Worm (Caenorhabditis elegans) whole organism, young adult: Measurements from ENCODE around the gene F38E1.3.
A peak's percentile ranks its signal among the peaks of the same experiment; 100 is the strongest.

Source experiments
- B0336.3 ChIP-seq: fragments of 200-800 bp; sonication (Bioruptor generic); IDR thresholded peaks from 2 replicates; pipeline ENCODE4 v1.3.6; 2022; ENCODE audit warnings: missing genetic modification characterization, missing compliant biosample characterization
- D2030.7 ChIP-seq: fragments of 200-800 bp; sonication (Bioruptor generic); IDR thresholded peaks from 2 replicates; pipeline ENCODE4 v1.3.6; 2022; ENCODE audit warnings: missing genetic modification reagents, missing genetic modification characterization, missing compliant biosample characterization
- F33H1.4 ChIP-seq: fragments of 200-800 bp; sonication (Bioruptor generic); IDR thresholded peaks from 2 replicates; pipeline ENCODE4 v1.3.6; 2022; ENCODE audit warnings: missing genetic modification reagents, missing genetic modification characterization, missing compliant biosample characterization
- F39B2.1 ChIP-seq: fragments of 200-800 bp; sonication (Bioruptor generic); IDR thresholded peaks from 2 replicates; pipeline ENCODE4 v1.3.6; 2022; ENCODE audit warnings: missing genetic modification reagents, missing genetic modification characterization, missing compliant biosample characterization
- F52B5.7 ChIP-seq: sonication (generic microtip); optimal IDR thresholded peaks from 2 replicates; lab custom pipeline; 2016; ENCODE audit warnings: mild to moderate bottlenecking, missing genetic modification characterization, missing compliant biosample characterization
- F57A8.1 ChIP-seq: fragments of 200-800 bp; sonication (Bioruptor generic); optimal IDR thresholded peaks from 2 replicates; lab custom pipeline; 2018; ENCODE audit warnings: mild to moderate bottlenecking, missing genetic modification characterization, moderate library complexity, missing compliant biosample characterization
- Y67H2A.10 ChIP-seq: fragments of 200-800 bp; sonication (Bioruptor generic); conservative IDR thresholded peaks from 2 replicates; pipeline ENCODE4 v1.3.6; 2022; ENCODE audit warnings: missing genetic modification reagents, missing genetic modification characterization, missing compliant biosample characterization
- atf-7 ChIP-seq: sonication (generic microtip); optimal IDR thresholded peaks from 2 replicates; lab custom pipeline; 2017; ENCODE audit warnings: mild to moderate bottlenecking, missing genetic modification characterization, missing compliant biosample characterization
- bed-2 ChIP-seq: fragments of 200-800 bp; sonication (Bioruptor generic); IDR thresholded peaks from 2 replicates; pipeline ENCODE4 v1.3.6; 2022; ENCODE audit warnings: missing genetic modification reagents, missing genetic modification characterization, missing compliant biosample characterization
- ceh-40 ChIP-seq: fragments of 200-800 bp; sonication (Bioruptor generic); IDR thresholded peaks from 2 replicates; pipeline ENCODE4 v1.3.6; 2022; ENCODE audit warnings: missing genetic modification characterization, missing compliant biosample characterization
- ceh-79 ChIP-seq: sonication (generic microtip); optimal IDR thresholded peaks from 2 replicates; lab custom pipeline; 2017; ENCODE audit warnings: mild to moderate bottlenecking, missing genetic modification characterization, missing compliant biosample characterization
- efl-1 ChIP-seq: fragments of 150-350 bp; optimal IDR thresholded peaks from 2 replicates; lab custom pipeline; 2014; ENCODE audit warnings: missing biosample characterization, missing genetic modification reagents, missing genetic modification characterization
- egl-44 ChIP-seq: fragments of 200-800 bp; sonication (Bioruptor generic); IDR thresholded peaks from 2 replicates; pipeline ENCODE4 v1.3.6; 2022; ENCODE audit warnings: missing genetic modification reagents, missing genetic modification characterization, missing compliant biosample characterization
- hrde-1 ChIP-seq: sonication (generic microtip); optimal IDR thresholded peaks from 2 replicates; lab custom pipeline; 2016; ENCODE audit warnings: missing genetic modification characterization, mild to moderate bottlenecking, missing compliant biosample characterization, moderate library complexity, missing genotype, missing genetic modification reagents, borderline replicate concordance
- hsf-1 ChIP-seq: fragments of 200-800 bp; sonication (Bioruptor generic); IDR thresholded peaks from 2 replicates; pipeline ENCODE4 v1.3.6; 2022; ENCODE audit warnings: missing genetic modification reagents, missing genetic modification characterization, missing compliant biosample characterization
- let-607 ChIP-seq, 2 experiments: fragments of 200-800 bp in 1 of 2; sonication (Bioruptor generic) in 1 of 2; sonication (generic microtip) in 1 of 2; optimal IDR thresholded peaks; 2 replicates each; lab custom pipeline; 2016 to 2018; ENCODE audit warnings: mild to moderate bottlenecking in 2 of 2, missing compliant biosample characterization in 2 of 2, missing genetic modification characterization in 2 of 2, moderate library complexity in 2 of 2, missing genotype in 1 of 2
- lin-54 ChIP-seq: fragments of 200-800 bp; sonication (Bioruptor generic); optimal IDR thresholded peaks from 2 replicates; lab custom pipeline; 2018; ENCODE audit warnings: mild to moderate bottlenecking, missing genetic modification characterization, missing compliant biosample characterization
- lsl-1 ChIP-seq: fragments of 200-800 bp; sonication (Bioruptor generic); optimal IDR thresholded peaks from 2 replicates; lab custom pipeline; 2018; ENCODE audit warnings: mild to moderate bottlenecking, missing genetic modification characterization, moderate library complexity, missing compliant biosample characterization
- madf-3 ChIP-seq: fragments of 200-800 bp; sonication (Bioruptor generic); IDR thresholded peaks from 2 replicates; pipeline ENCODE4 v1.3.6; 2022; ENCODE audit warnings: missing genetic modification reagents, missing genetic modification characterization, missing compliant biosample characterization
- madf-6 ChIP-seq: fragments of 200-800 bp; sonication (Bioruptor generic); IDR thresholded peaks from 2 replicates; pipeline ENCODE4 v1.3.6; 2022; ENCODE audit warnings: missing genetic modification reagents, missing genetic modification characterization, missing compliant biosample characterization
- madf-8 ChIP-seq: fragments of 200-800 bp; sonication (Bioruptor generic); conservative IDR thresholded peaks from 2 replicates; pipeline ENCODE4 v1.3.6; 2022; ENCODE audit warnings: missing genetic modification reagents, missing genetic modification characterization, missing compliant biosample characterization
- nhr-27 ChIP-seq: fragments of 200-800 bp; sonication (Bioruptor generic); optimal IDR thresholded peaks from 2 replicates; lab custom pipeline; 2018; ENCODE audit warnings: mild to moderate bottlenecking, missing genetic modification characterization, moderate library complexity, missing compliant biosample characterization
- rec-8 ChIP-seq, 2 experiments: sonication (generic microtip); optimal IDR thresholded peaks; 2 replicates each; lab custom pipeline; 2016; ENCODE audit warnings: mild to moderate bottlenecking in 2 of 2, missing genetic modification characterization in 2 of 2, missing genetic modification reagents in 2 of 2, missing genotype in 2 of 2, missing biosample characterization in 1 of 2, missing compliant biosample characterization in 1 of 2, moderate library complexity in 1 of 2
- snpc-1.3 ChIP-seq: sonication (generic microtip); optimal IDR thresholded peaks from 2 replicates; lab custom pipeline; 2017; ENCODE audit warnings: missing genetic modification characterization, mild to moderate bottlenecking, missing compliant biosample characterization, antibody characterized with exemption, moderate library complexity, missing genotype, missing genetic modification reagents; ENCODE audit not compliant: insufficient read depth
- snpc-4 ChIP-seq, 5 experiments: fragments of 150-350 bp in 1 of 5; sonication (generic microtip) in 4 of 5; optimal IDR thresholded peaks; 2 replicates each; lab custom pipeline; 2014 to 2018; ENCODE audit warnings: missing genetic modification characterization in 5 of 5, missing biosample characterization in 3 of 5, antibody characterized with exemption in 2 of 5, mild to moderate bottlenecking in 2 of 5, missing compliant biosample characterization in 2 of 5, missing genotype in 2 of 5, moderate library complexity in 2 of 5, missing genetic modification reagents in 1 of 5
- somi-1 ChIP-seq: fragments of 200-800 bp; sonication (Bioruptor generic); optimal IDR thresholded peaks from 2 replicates; lab custom pipeline; 2018; ENCODE audit warnings: mild to moderate bottlenecking, missing genetic modification characterization, missing compliant biosample characterization
- tlf-1 ChIP-seq: fragments of 200-800 bp; sonication (Bioruptor generic); optimal IDR thresholded peaks from 2 replicates; lab custom pipeline; 2018; ENCODE audit warnings: mild to moderate bottlenecking, missing genetic modification characterization, missing compliant biosample characterization
- unc-130 ChIP-seq: sonication (generic microtip); optimal IDR thresholded peaks from 2 replicates; lab custom pipeline; 2016; ENCODE audit warnings: missing genetic modification reagents, missing genetic modification characterization, missing compliant biosample characterization
- unc-62 ChIP-seq: fragments of 150-350 bp; optimal IDR thresholded peaks from 2 replicates; lab custom pipeline; 2014; ENCODE audit warnings: missing biosample characterization, missing genetic modification reagents, missing genetic modification characterization
- xnd-1 ChIP-seq: sonication (generic microtip); optimal IDR thresholded peaks from 2 replicates; lab custom pipeline; 2016; ENCODE audit warnings: missing genotype, missing genetic modification reagents, missing genetic modification characterization, missing compliant biosample characterization
- ztf-18 ChIP-seq: sonication (generic microtip); optimal IDR thresholded peaks from 2 replicates; lab custom pipeline; 2016; ENCODE audit warnings: missing genotype, mild to moderate bottlenecking, missing genetic modification characterization, missing compliant biosample characterization

F38E1.3 gene

ce11 chrV:8348959-8349389 lies 27.0 kb upstream of the F38E1.3 start (continued):
- TF ChIP-seq rec-8 (tag; optimal IDR thresholded peaks at IDR 0.05; lab: Kevin White, UChicago): peak in 1 of 2 experiments; percentile 78
- TF ChIP-seq ceh-79: no peak
- TF ChIP-seq D2030.7 (GFP tag; lab: Robert Waterston, UW): peak; percentile 95
- no peak for TF ChIP-seq Y67H2A.10
- no peak for TF ChIP-seq F57A8.1
- peak; percentile 96 for TF ChIP-seq B0336.3

ce11 chrV:8349950-8350349 lies 26.0 kb upstream of the F38E1.3 start:
- TF ChIP-seq atf-7: no peak
- TF ChIP-seq bed-2 (GFP tag; lab: Robert Waterston, UW): no peak
- TF ChIP-seq nhr-27: no peak
- no peak for TF ChIP-seq xnd-1 (tag; lab: Kevin White, UChicago)
- no peak for TF ChIP-seq tlf-1 (GFP tag; lab: Kevin White, UChicago)
- no peak for TF ChIP-seq egl-44
- TF ChIP-seq hsf-1 (GFP tag; lab: Robert Waterston, UW): no peak

- no peak for TF ChIP-seq unc-62
Observed at ce11 chrV:8351371-8351770, 24.6 kb upstream of the F38E1.3 start, which contains the start of gene srsx-22. Gene srsx-22, plus strand, starts transcription at chrV:8351671.

- peak; percentile 81 for TF ChIP-seq xnd-1 (tag; lab: Kevin White, UChicago)
- TF ChIP-seq madf-8 (GFP tag; lab: Robert Waterston, UW): peak; percentile 32
- peak; percentile 75 for TF ChIP-seq efl-1
- TF ChIP-seq madf-6 (GFP tag; lab: Robert Waterston, UW): peak; percentile 79
- TF ChIP-seq F52B5.7 (tag; lab: Kevin White, UChicago): no peak
- TF ChIP-seq somi-1 (GFP tag; lab: Kevin White, UChicago): no peak
- peak; percentile 4 for TF ChIP-seq snpc-1.3 (tag; lab: Kevin White, UChicago)
- TF ChIP-seq D2030.7 (GFP tag; lab: Robert Waterston, UW): peak; percentile 29; the same call in 1 of the 2 replicates
- peak; percentile 38 for TF ChIP-seq ztf-18
- TF ChIP-seq madf-3 (GFP tag; lab: Robert Waterston, UW): no peak
- TF ChIP-seq lsl-1 (GFP tag; lab: Kevin White, UChicago): peak; percentile 93
- peak; percentile 86 for TF ChIP-seq F33H1.4 (GFP tag; lab: Robert Waterston, UW)
Observed at ce11 chrV:8355435-8356212, 20.3 kb upstream of the F38E1.3 start, which contains the start of gene mom-2. Gene mom-2, plus strand, starts transcription at chrV:8355988.

- TF ChIP-seq let-607 (tag; optimal IDR thresholded peaks at IDR 0.05; lab: Kevin White, UChicago) (no peak), unc-130 (no peak), F57A8.1 (no peak), ceh-40 (no peak), ztf-18 (peak; percentile 25), snpc-4 (GFP tag; optimal IDR thresholded peaks at IDR 0.05; lab: Kevin White, UChicago) (no peak), snpc-4 (tag; optimal IDR thresholded peaks at IDR 0.05; lab: Kevin White, UChicago) (peak in 1 of 4 experiments; percentile 35), lin-54 (GFP tag; lab: Kevin White, UChicago) (peak; percentile 14), D2030.7 (GFP tag; lab: Robert Waterston, UW) (no peak), madf-6 (GFP tag; lab: Robert Waterston, UW) (peak; percentile 19; the same call in 1 of the 2 replicates), hrde-1 (tag; lab: Kevin White, UChicago) (peak; percentile 39), F39B2.1 (GFP tag; lab: Robert Waterston, UW) (no peak)
- TF ChIP-seq, all 124 proteins: peak for 5
Observed at ce11 chrV:8357756-8358155, 18.2 kb upstream of the F38E1.3 start.
